Fruit fly (Drosophila melanogaster): ENCODE measurements around the gene CG16863.

The CG16863 gene

dm6 chr2L:13838647-13839390 is 48.1 kb downstream of the CG16863 start:
- TF ChIP-seq pdm3 (GFP tag; optimal IDR thresholded peaks at IDR 0.05), result no peak
- no peak for TF ChIP-seq CG8632 (GFP tag; optimal IDR thresholded peaks at IDR 0.05)
- TF ChIP-seq Met (GFP tag; optimal IDR thresholded peaks at IDR 0.05), result peak; percentile 30
- TF ChIP-seq CG15336 (GFP tag; IDR thresholded peaks at IDR 0.05), result 0 out of 2 replicates have a peak, but pooled peaks have one; percentile 18
- peak; percentile 42 for TF ChIP-seq fkh (GFP tag; optimal IDR thresholded peaks at IDR 0.05)
- no peak for TF ChIP-seq esn (GFP tag; optimal IDR thresholded peaks at IDR 0.05)
- peak; percentile 20 for TF ChIP-seq lz (GFP tag; optimal IDR thresholded peaks at IDR 0.05)
- TF ChIP-seq Eip75B (GFP tag; optimal IDR thresholded peaks at IDR 0.05), result no peak
- TF ChIP-seq CG31627 (GFP tag; optimal IDR thresholded peaks at IDR 0.05), result peak; percentile 17
- no peak for TF ChIP-seq Hr38 (GFP tag; optimal IDR thresholded peaks at IDR 0.05)
- TF ChIP-seq Hr39 (GFP tag; optimal IDR thresholded peaks at IDR 0.05), result peak; percentile 3
- TF ChIP-seq CG1621 (tag; optimal IDR thresholded peaks at IDR 0.05), result no peak
- TF ChIP-seq CG11902 (GFP tag; optimal IDR thresholded peaks at IDR 0.05), result no peak
- TF ChIP-seq Eip78C (GFP tag), result peak; percentile 68
- TF ChIP-seq vri (GFP tag; optimal IDR thresholded peaks at IDR 0.05), result peak; percentile 3
- peak; percentile 7 for TF ChIP-seq Eip93F (GFP tag; optimal IDR thresholded peaks at IDR 0.05)
- TF ChIP-seq CG16779 (tag; optimal IDR thresholded peaks at IDR 0.05), result no peak
- TF ChIP-seq Ets96B (tag; optimal IDR thresholded peaks at IDR 0.05), result no peak

- TF ChIP-seq achi (GFP tag; optimal IDR thresholded peaks at IDR 0.05) (peak; percentile 91), Eip75B (GFP tag; optimal IDR thresholded peaks at IDR 0.05) (peak; percentile 92), fd59A (GFP tag; optimal IDR thresholded peaks at IDR 0.05) (peak; percentile 76), Eip93F (GFP tag; optimal IDR thresholded peaks at IDR 0.05) (peak; percentile 74), net (GFP tag; optimal IDR thresholded peaks at IDR 0.05) (peak; percentile 92), OdsH (GFP tag; optimal IDR thresholded peaks at IDR 0.05) (peak; percentile 93), fkh (GFP tag; optimal IDR thresholded peaks at IDR 0.05) (no peak), Lpt (GFP tag; optimal IDR thresholded peaks at IDR 0.05) (peak; percentile 93), svp (GFP tag) (peak; percentile 93), acj6 (GFP tag; optimal IDR thresholded peaks at IDR 0.05) (peak; percentile 92), dsx (GFP tag; optimal IDR thresholded peaks at IDR 0.05; ENCODE audit: poor library complexity, severe bottlenecking) (peak; percentile 82), Ets21C (GFP tag; optimal IDR thresholded peaks at IDR 0.05) (peak; percentile 88), CG4318 (GFP tag; optimal IDR thresholded peaks at IDR 0.05) (peak; percentile 90), CG11902 (GFP tag; optimal IDR thresholded peaks at IDR 0.05) (peak; percentile 77), pdm3 (GFP tag; optimal IDR thresholded peaks at IDR 0.05) (peak; percentile 91), CG31627 (GFP tag; optimal IDR thresholded peaks at IDR 0.05) (peak; percentile 94), CG9139 (GFP tag; optimal IDR thresholded peaks at IDR 0.05) (no peak), CG6808 (GFP tag; optimal IDR thresholded peaks at IDR 0.05) (peak; percentile 79), CG7368 (GFP tag; optimal IDR thresholded peaks at IDR 0.05) (peak; percentile 72), CG15336 (GFP tag; IDR thresholded peaks at IDR 0.05) (peak; percentile 94), Gug (GFP tag; IDR thresholded peaks at IDR 0.05) (peak; percentile 80), Ets96B (tag; optimal IDR thresholded peaks at IDR 0.05) (peak; percentile 82), CG8319 (GFP tag; optimal IDR thresholded peaks at IDR 0.05) (peak; percentile 77), CG6276 (GFP tag; optimal IDR thresholded peaks at IDR 0.05) (peak; percentile 88), CG11294 (GFP tag; IDR thresholded peaks at IDR 0.05) (peak; percentile 87), CG32006 (GFP tag; optimal IDR thresholded peaks at IDR 0.05) (peak; percentile 95), Hr4 (GFP tag; optimal IDR thresholded peaks at IDR 0.05) (peak; percentile 95), Met (GFP tag; optimal IDR thresholded peaks at IDR 0.05) (peak; percentile 96), lz (GFP tag; optimal IDR thresholded peaks at IDR 0.05) (peak; percentile 94), CG6854 (GFP tag; optimal IDR thresholded peaks at IDR 0.05) (peak; percentile 61), esn (GFP tag; optimal IDR thresholded peaks at IDR 0.05) (peak; percentile 97), CG8119 (GFP tag; IDR thresholded peaks at IDR 0.05) (peak; percentile 96), Blimp-1 (GFP tag; optimal IDR thresholded peaks at IDR 0.05) (peak; percentile 79), eg (GFP tag; IDR thresholded peaks at IDR 0.05) (peak; percentile 89; the same call in 2 of the 3 replicates), Sox14 (GFP tag; optimal IDR thresholded peaks at IDR 0.05) (peak; percentile 93), fd85E (GFP tag; optimal IDR thresholded peaks at IDR 0.05) (peak; percentile 53), Eip78C (GFP tag) (peak; percentile 98), CG1621 (tag; optimal IDR thresholded peaks at IDR 0.05) (peak; percentile 71), ss (GFP tag; optimal IDR thresholded peaks at IDR 0.05) (peak in 1 of 2 experiments; percentile 79), CG8632 (GFP tag; optimal IDR thresholded peaks at IDR 0.05) (peak; percentile 91), vri (GFP tag; optimal IDR thresholded peaks at IDR 0.05) (peak; percentile 77), spab (GFP tag; optimal IDR thresholded peaks at IDR 0.05) (peak; percentile 77), CG3919 (GFP tag; optimal IDR thresholded peaks at IDR 0.05) (peak; percentile 92), Hr38 (GFP tag; optimal IDR thresholded peaks at IDR 0.05) (no peak)
Observed at dm6 chr2L:13839744-13840151, 49.0 kb downstream of the CG16863 start.
